Worm (Caenorhabditis elegans) whole organism, L4 larva: Measurements from ENCODE around the gene picc-1.

Source experiments
- ceh-28 ChIP-seq: fragments of 150-350 bp; optimal IDR thresholded peaks from 2 replicates; lab custom pipeline; 2014; ENCODE audit warnings: missing biosample characterization, missing genetic modification reagents, missing genetic modification characterization
- lir-3 ChIP-seq: sonication (generic microtip); optimal IDR thresholded peaks from 2 replicates; lab custom pipeline; 2016; ENCODE audit warnings: mild to moderate bottlenecking, missing genetic modification characterization, missing compliant biosample characterization
- ztf-11 ChIP-seq: fragments of 150-350 bp; optimal IDR thresholded peaks from 2 replicates; lab custom pipeline; 2014; ENCODE audit warnings: missing biosample characterization, missing genetic modification characterization

DNA sequence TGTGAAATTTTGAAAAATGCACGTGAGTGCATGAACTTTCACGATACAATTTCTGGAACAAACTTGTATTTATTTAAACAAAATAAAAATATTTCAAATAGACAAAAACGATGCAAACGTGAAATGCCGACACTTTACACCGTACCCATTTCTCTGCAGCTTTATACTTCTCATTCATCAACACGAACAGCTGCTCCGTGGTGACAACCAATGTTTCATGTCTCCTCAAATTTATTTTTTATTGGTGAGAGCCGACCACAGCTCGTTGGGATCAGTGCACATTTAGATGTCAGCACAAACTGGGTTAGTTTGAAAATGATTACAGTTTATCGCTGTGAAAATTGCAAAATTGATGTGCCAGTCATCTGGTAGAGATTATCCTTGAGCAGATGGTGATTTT lies 23.2 kb upstream of the picc-1 start:
- no peak for TF ChIP-seq ceh-28
- no peak for TF ChIP-seq lir-3 (tag; lab: Kevin White, UChicago)
- no peak for TF ChIP-seq ztf-11 (tag; lab: Kevin White, UChicago)
